Fruit fly (Drosophila melanogaster) whole organism, embryonic: ENCODE results near the gene CG43675.

Experiments used
- Blimp-1 ChIP-seq: fragments of 200-800 bp; sonication (Bioruptor generic); optimal IDR thresholded peaks from 3 replicates; lab custom pipeline; 2018; ENCODE audit warnings: missing biosample characterization, missing genetic modification characterization, mild to moderate bottlenecking, moderate library complexity, missing genetic modification reagents
- BtbVII ChIP-seq: fragments of 200-800 bp; sonication (Bioruptor generic); optimal IDR thresholded peaks from 3 replicates; lab custom pipeline; 2017; ENCODE audit warnings: missing biosample characterization, mild to moderate bottlenecking, missing genetic modification characterization
- CG1024 ChIP-seq: fragments of 200-800 bp; sonication (Bioruptor generic); IDR thresholded peaks from 2 replicates; pipeline ENCODE4 v1.3.6; 2022; ENCODE audit warnings: missing biosample characterization, missing genetic modification characterization
- CG10431 ChIP-seq: fragments of 200-800 bp; sonication (Bioruptor generic); optimal IDR thresholded peaks from 3 replicates; lab custom pipeline; 2018; ENCODE audit warnings: missing biosample characterization, mild to moderate bottlenecking, missing genetic modification characterization
- CG10462 ChIP-seq: fragments of 200-800 bp; sonication (Bioruptor generic); optimal IDR thresholded peaks from 2 replicates; lab custom pipeline; 2016; ENCODE audit warnings: missing biosample characterization, missing genetic modification characterization
- CG10565 ChIP-seq: fragments of 200-800 bp; sonication (Bioruptor generic); optimal IDR thresholded peaks from 3 replicates; lab custom pipeline; 2016; ENCODE audit warnings: missing biosample characterization, mild to moderate bottlenecking, missing genetic modification characterization
- CG11093 ChIP-seq: fragments of 200-800 bp; sonication (Bioruptor generic); IDR thresholded peaks from 3 replicates; pipeline ENCODE4 v1.3.6; 2022; ENCODE audit warnings: missing biosample characterization, missing genetic modification characterization
- CG15479 ChIP-seq: fragments of 200-800 bp; sonication (Bioruptor generic); optimal IDR thresholded peaks from 3 replicates; lab custom pipeline; 2019; ENCODE audit warnings: missing biosample characterization, mild to moderate bottlenecking, missing genetic modification characterization, moderate library complexity
- CG18262 ChIP-seq: fragments of 200-800 bp; optimal IDR thresholded peaks from 3 replicates; lab custom pipeline; 2019; ENCODE audit warnings: missing biosample characterization, mild to moderate bottlenecking, missing genetic modification characterization, moderate library complexity
- CG18476 ChIP-seq: fragments of 200-800 bp; sonication (Bioruptor generic); optimal IDR thresholded peaks from 2 replicates; lab custom pipeline; 2016; ENCODE audit warnings: missing biosample characterization, mild to moderate bottlenecking, missing genetic modification characterization
- CG2875 ChIP-seq: fragments of 200-800 bp; sonication (Bioruptor generic); optimal IDR thresholded peaks from 2 replicates; lab custom pipeline; 2017; ENCODE audit warnings: missing biosample characterization, mild to moderate bottlenecking, missing genetic modification characterization, missing genetic modification reagents
- CG3065 ChIP-seq: fragments of 200-800 bp; sonication (Bioruptor generic); optimal IDR thresholded peaks from 2 replicates; lab custom pipeline; 2016; ENCODE audit warnings: missing biosample characterization, missing genetic modification characterization
- CG3281 ChIP-seq: fragments of 200-800 bp; sonication (Bioruptor generic); optimal IDR thresholded peaks from 3 replicates; lab custom pipeline; 2017; ENCODE audit warnings: missing biosample characterization, mild to moderate bottlenecking, missing genetic modification characterization
- CG34376 ChIP-seq: fragments of 200-800 bp; sonication (Bioruptor generic); optimal IDR thresholded peaks from 2 replicates; lab custom pipeline; 2018; ENCODE audit warnings: missing biosample characterization, mild to moderate bottlenecking, missing genetic modification characterization
- CG3726 ChIP-seq: fragments of 200-800 bp; sonication (Bioruptor generic); IDR thresholded peaks from 3 replicates; pipeline ENCODE4, ENCODE4 v1.3.6; 2022; ENCODE audit warnings: missing biosample characterization, missing genetic modification characterization
- CG4282 ChIP-seq: fragments of 200-800 bp; sonication (Bioruptor generic); optimal IDR thresholded peaks from 2 replicates; lab custom pipeline; 2016; ENCODE audit warnings: missing biosample characterization, missing genetic modification characterization
- CG4328 ChIP-seq: fragments of 200-800 bp; sonication (Bioruptor generic); optimal IDR thresholded peaks from 3 replicates; lab custom pipeline; 2017; ENCODE audit warnings: missing biosample characterization, missing genetic modification reagents, missing genetic modification characterization
- CG4424 ChIP-seq: fragments of 200-800 bp; sonication (Bioruptor generic); optimal IDR thresholded peaks from 3 replicates; lab custom pipeline; 2016; ENCODE audit warnings: missing biosample characterization, missing genetic modification characterization
- CG6272 ChIP-seq: fragments of 200-800 bp; sonication (Bioruptor generic); IDR thresholded peaks from 2 replicates; pipeline ENCODE4 v1.3.6; 2022; ENCODE audit warnings: missing biosample characterization, missing genetic modification characterization
- CG6654 ChIP-seq: fragments of 200-800 bp; sonication (Bioruptor generic); optimal IDR thresholded peaks from 2 replicates; lab custom pipeline; 2017; ENCODE audit warnings: missing biosample characterization, mild to moderate bottlenecking, missing genetic modification characterization
- CG7271 ChIP-seq: fragments of 200-800 bp; sonication (Bioruptor generic); optimal IDR thresholded peaks from 2 replicates; lab custom pipeline; 2018; ENCODE audit warnings: missing biosample characterization, mild to moderate bottlenecking, missing genetic modification characterization, moderate library complexity
- CG7556 ChIP-seq: fragments of 200-800 bp; sonication (Bioruptor generic); optimal IDR thresholded peaks from 2 replicates; lab custom pipeline; 2017; ENCODE audit warnings: missing biosample characterization, mild to moderate bottlenecking, missing genetic modification characterization
- CG7963 ChIP-seq: fragments of 200-800 bp; sonication (Bioruptor generic); IDR thresholded peaks from 3 replicates; pipeline ENCODE4 v1.3.6; 2022; ENCODE audit warnings: missing biosample characterization, missing genetic modification characterization; ENCODE audit not compliant: partially characterized antibody
- D19A ChIP-seq: fragments of 200-800 bp; optimal IDR thresholded peaks from 3 replicates; lab custom pipeline; 2019; ENCODE audit warnings: missing biosample characterization, mild to moderate bottlenecking, missing genetic modification characterization, moderate library complexity
- E2f1 ChIP-seq: fragments of 200-800 bp; sonication (Bioruptor generic); IDR thresholded peaks from 2 replicates; pipeline ENCODE4 v1.3.6; 2022; ENCODE audit warnings: missing biosample characterization, missing genetic modification characterization
- E2f2 ChIP-seq: fragments of 200-800 bp; sonication (Bioruptor generic); IDR thresholded peaks from 2 replicates; pipeline ENCODE4 v1.3.6; 2022; ENCODE audit warnings: missing biosample characterization, missing genetic modification characterization
- Fer2 ChIP-seq: fragments of 200-800 bp; sonication (Bioruptor generic); optimal IDR thresholded peaks from 2 replicates; lab custom pipeline; 2018; ENCODE audit warnings: missing biosample characterization, mild to moderate bottlenecking, missing genetic modification characterization, moderate library complexity
- Gsc ChIP-seq: fragments of 200-800 bp; sonication (Bioruptor generic); IDR thresholded peaks from 2 replicates; pipeline ENCODE4 v1.3.6; 2022; ENCODE audit warnings: missing biosample characterization, missing genetic modification characterization
- H2.0 ChIP-seq: fragments of 200-800 bp; sonication (Bioruptor generic); IDR thresholded peaks from 2 replicates; pipeline ENCODE4 v1.3.6; 2022; ENCODE audit warnings: missing biosample characterization, missing genetic modification characterization
- HLH4C ChIP-seq: fragments of 200-800 bp; sonication (Bioruptor generic); IDR thresholded peaks from 3 replicates; pipeline ENCODE4 v1.3.6; 2022; ENCODE audit warnings: missing biosample characterization, missing genetic modification characterization; ENCODE audit not compliant: partially characterized antibody
- HmgZ ChIP-seq: fragments of 200-800 bp; sonication (Bioruptor generic); optimal IDR thresholded peaks from 2 replicates; lab custom pipeline; 2018; ENCODE audit warnings: missing biosample characterization, mild to moderate bottlenecking, missing genetic modification characterization
- Mad ChIP-seq: fragments of 200-800 bp; sonication (Bioruptor generic); optimal IDR thresholded peaks from 2 replicates; lab custom pipeline; 2016; ENCODE audit warnings: missing biosample characterization, missing genetic modification characterization
- Mrtf ChIP-seq: fragments of 200-800 bp; sonication (Bioruptor generic); IDR thresholded peaks from 3 replicates; pipeline ENCODE4 v1.3.6; 2022; ENCODE audit warnings: missing biosample characterization, missing genetic modification characterization
- NC2β ChIP-seq: fragments of 200-800 bp; sonication (Bioruptor generic); optimal IDR thresholded peaks from 2 replicates; lab custom pipeline; 2016; ENCODE audit warnings: missing biosample characterization, missing genetic modification characterization
- TFAM ChIP-seq: fragments of 200-800 bp; sonication (Bioruptor generic); optimal IDR thresholded peaks from 2 replicates; lab custom pipeline; 2017; ENCODE audit warnings: missing biosample characterization, missing genetic modification characterization, inconsistent platforms
- Usf ChIP-seq: fragments of 200-800 bp; sonication (Bioruptor generic); optimal IDR thresholded peaks from 2 replicates; lab custom pipeline; 2017; ENCODE audit warnings: missing genotype, missing biosample characterization, missing genetic modification characterization
- Xrp1 ChIP-seq: fragments of 200-800 bp; sonication (Bioruptor generic); IDR thresholded peaks from 2 replicates; pipeline ENCODE4 v1.3.6; 2022; ENCODE audit warnings: missing biosample characterization, missing genetic modification characterization
- bsh ChIP-seq, 2 experiments: fragments of 200-800 bp; sonication (Bioruptor generic); optimal IDR thresholded peaks; 2 replicates each; lab custom pipeline; 2017 to 2018; ENCODE audit warnings: mild to moderate bottlenecking in 2 of 2, missing biosample characterization in 2 of 2, missing genetic modification characterization in 2 of 2, moderate library complexity in 1 of 2
- chn ChIP-seq: fragments of 200-800 bp; sonication (Bioruptor generic); optimal IDR thresholded peaks from 2 replicates; lab custom pipeline; 2016; ENCODE audit warnings: missing biosample characterization, missing genetic modification characterization
- ci ChIP-seq: fragments of 200-800 bp; sonication (Bioruptor generic); IDR thresholded peaks from 3 replicates; pipeline ENCODE4 v1.3.6; 2022; ENCODE audit warnings: missing biosample characterization, missing genetic modification characterization
- fd102C ChIP-seq: fragments of 200-800 bp; sonication (Bioruptor generic); optimal IDR thresholded peaks from 2 replicates; lab custom pipeline; 2018; ENCODE audit warnings: missing biosample characterization, mild to moderate bottlenecking, missing genetic modification characterization, moderate library complexity
- fu2 ChIP-seq: fragments of 200-800 bp; sonication (Bioruptor generic); optimal IDR thresholded peaks from 2 replicates; lab custom pipeline; 2016; ENCODE audit warnings: missing biosample characterization, missing genetic modification characterization
- gfzf ChIP-seq: fragments of 200-800 bp; sonication (Bioruptor generic); optimal IDR thresholded peaks from 2 replicates; lab custom pipeline; 2016; ENCODE audit warnings: missing biosample characterization, mild to moderate bottlenecking, missing genetic modification characterization, moderate library complexity
- gsb ChIP-seq: fragments of 200-800 bp; sonication (Bioruptor generic); IDR thresholded peaks from 2 replicates; pipeline ENCODE4 v1.3.6; 2022; ENCODE audit warnings: missing biosample characterization, missing genetic modification characterization
- jing ChIP-seq: fragments of 200-800 bp; sonication (Bioruptor generic); optimal IDR thresholded peaks from 2 replicates; lab custom pipeline; 2018; ENCODE audit warnings: missing biosample characterization, mild to moderate bottlenecking, missing genetic modification characterization
- kni ChIP-seq: fragments of 200-800 bp; sonication (Bioruptor generic); optimal IDR thresholded peaks from 3 replicates; lab custom pipeline; 2017; ENCODE audit warnings: mild to moderate bottlenecking, missing biosample characterization, missing genetic modification reagents, missing genetic modification characterization
- mam ChIP-seq: fragments of 200-800 bp; sonication (Bioruptor generic); optimal IDR thresholded peaks from 3 replicates; lab custom pipeline; 2016; ENCODE audit warnings: missing biosample characterization, missing genetic modification characterization
- repo ChIP-seq: fragments of 200-800 bp; sonication (Bioruptor generic); optimal IDR thresholded peaks from 2 replicates; lab custom pipeline; 2016; ENCODE audit warnings: missing biosample characterization, missing genetic modification characterization
- sqz ChIP-seq: fragments of 200-800 bp; sonication (Bioruptor generic); optimal IDR thresholded peaks from 3 replicates; lab custom pipeline; 2018; ENCODE audit warnings: missing biosample characterization, mild to moderate bottlenecking, missing genetic modification characterization
- trh ChIP-seq: fragments of 200-800 bp; sonication (Bioruptor generic); optimal IDR thresholded peaks from 2 replicates; lab custom pipeline; 2016; ENCODE audit warnings: missing biosample characterization, missing genetic modification characterization
- yki ChIP-seq: fragments of >200 bp; optimal IDR thresholded peaks from 3 replicates; lab custom pipeline; 2018

Gene CG43675

dm6 chr3R:9404104-9404512, 48.8 kb downstream of the CG43675 start, which contains the start of the genes CG9356, BBIP1 and CG8135 (continued):
- TF ChIP-seq H2.0 (GFP tag; lab: Robert Waterston, UW) (peak; percentile 56), CG10462 (peak; percentile 74), repo (GFP tag; lab: Kevin White, UChicago) (peak; percentile 52), kni (GFP tag; lab: Kevin White, UChicago) (peak; percentile 82), CG4328 (GFP tag; lab: Kevin White, UChicago) (peak; percentile 0), CG6654 (GFP tag; lab: Kevin White, UChicago) (no peak), chn (peak; percentile 90), Usf (GFP tag; lab: Kevin White, UChicago) (no peak), trh (GFP tag; lab: Kevin White, UChicago) (no peak), Mrtf (no peak), CG10431 (GFP tag; lab: Kevin White, UChicago) (no peak), CG3065 (GFP tag; lab: Kevin White, UChicago) (peak; percentile 64), fd102C (peak; percentile 38), BtbVII (GFP tag; lab: Kevin White, UChicago) (peak; percentile 2), E2f1 (GFP tag; lab: Robert Waterston, UW) (peak; percentile 66), CG3281 (GFP tag; lab: Kevin White, UChicago) (peak; percentile 63), CG3726 (no peak), CG18476 (GFP tag; lab: Kevin White, UChicago) (peak; percentile 71), NC2β (peak; percentile 88), mam (GFP tag; lab: Kevin White, UChicago) (peak; percentile 86), CG11093 (GFP tag; lab: Robert Waterston, UW) (no peak), Xrp1 (peak; percentile 75), D19A (tag; lab: Kevin White, UChicago) (no peak), gfzf (GFP tag; lab: Kevin White, UChicago) (peak; percentile 98), CG6272 (peak; percentile 38; the same call in 1 of the 2 replicates), CG7963 (GFP tag; lab: Robert Waterston, UW) (no peak), gsb (GFP tag; lab: Robert Waterston, UW) (no peak; the same call in 1 of the 2 replicates), Mad (GFP tag; lab: Kevin White, UChicago) (peak; percentile 87), CG2875 (GFP tag; lab: Kevin White, UChicago) (peak; percentile 32), CG7271 (tag; lab: Kevin White, UChicago) (peak; percentile 76), Fer2 (tag; lab: Kevin White, UChicago) (peak; percentile 44), CG7556 (GFP tag; lab: Kevin White, UChicago) (peak; percentile 66), CG15479 (no peak), CG10565 (GFP tag; lab: Kevin White, UChicago) (no peak), CG4282 (GFP tag; lab: Kevin White, UChicago) (peak; percentile 79), fu2 (GFP tag; lab: Kevin White, UChicago) (peak; percentile 71), jing (GFP tag; lab: Kevin White, UChicago) (no peak), HLH4C (no peak), HmgZ (peak; percentile 85), Gsc (no peak), Blimp-1 (GFP tag; lab: Kevin White, UChicago) (no peak), bsh (GFP tag; optimal IDR thresholded peaks at IDR 0.05; lab: Kevin White, UChicago) (peak in 1 of 2 experiments; percentile 67), sqz (GFP tag; lab: Kevin White, UChicago) (peak; percentile 81), CG18262 (tag; lab: Kevin White, UChicago) (peak; percentile 63), CG1024 (GFP tag; lab: Robert Waterston, UW) (peak; percentile 62; the same call in 1 of the 2 replicates), E2f2 (GFP tag; lab: Robert Waterston, UW) (peak; percentile 73), CG4424 (GFP tag; lab: Kevin White, UChicago) (peak; percentile 84), CG34376 (peak; percentile 65), TFAM (GFP tag; lab: Kevin White, UChicago) (no peak), yki (lab: Kevin White, UChicago) (no peak), ci (peak; percentile 73; the same call in 1 of the 3 replicates)
